Fruit fly (Drosophila melanogaster) S2 (cell line): ENCODE measurements around the gene CG10943.

Experiments used
- CG8478 ChIP-seq: fragments of >200 bp; optimal IDR thresholded peaks from 2 replicates; lab custom pipeline; 2018
- CTCF ChIP-seq, 2 experiments: fragments of >200 bp; optimal IDR thresholded peaks; 2 replicates each; lab custom pipeline; 2018

DNA sequence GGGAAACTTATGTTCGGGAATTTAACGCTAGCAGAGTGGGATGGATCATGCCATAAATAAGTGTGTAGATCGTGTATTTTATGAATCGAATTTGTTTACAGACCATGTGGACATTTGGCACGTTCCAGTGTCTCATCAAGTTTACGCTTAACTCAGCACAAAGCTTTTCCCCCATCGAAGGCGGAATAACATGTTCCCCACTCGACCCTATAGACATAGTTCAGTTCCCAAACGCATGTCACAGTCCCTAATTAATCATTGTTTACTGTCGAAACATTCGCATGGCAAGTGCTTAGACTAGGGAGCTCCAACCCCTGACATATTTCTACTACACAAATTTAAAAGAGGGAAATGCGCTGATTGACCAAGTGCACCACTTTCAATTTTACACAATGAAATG is 21.3 kb downstream of the CG10943 start:
- TF ChIP-seq CG8478 (lab: Kevin White, UChicago), result no peak
- no peak for TF ChIP-seq CTCF (optimal IDR thresholded peaks at IDR 0.05; lab: Kevin White, UChicago)
